Fruit fly (Drosophila melanogaster) whole organism, pupa: ENCODE data around the gene TotF.

Experiments used
- CG10348 ChIP-seq: fragments of 200-800 bp; sonication (Bioruptor generic); IDR thresholded peaks from 2 replicates; pipeline ENCODE4 v1.3.6; 2022; ENCODE audit warnings: missing biosample characterization, missing genetic modification characterization
- CG12605 ChIP-seq: fragments of 200-800 bp; sonication (Bioruptor generic); IDR thresholded peaks from 2 replicates; pipeline ENCODE4 v1.3.6; 2022; ENCODE audit warnings: missing biosample characterization, missing genetic modification characterization
- CG13204 ChIP-seq: fragments of 200-800 bp; sonication (Bioruptor generic); optimal IDR thresholded peaks from 2 replicates; lab custom pipeline; 2018; ENCODE audit warnings: missing biosample characterization, mild to moderate bottlenecking, missing genetic modification characterization, moderate library complexity
- CG14655 ChIP-seq: fragments of 200-800 bp; sonication (Bioruptor generic); optimal IDR thresholded peaks from 3 replicates; lab custom pipeline; 2017; ENCODE audit warnings: mild to moderate bottlenecking, missing biosample characterization, missing genetic modification reagents, missing genetic modification characterization
- CG15710 ChIP-seq: fragments of 200-800 bp; sonication (Bioruptor generic); optimal IDR thresholded peaks from 2 replicates; lab custom pipeline; 2018; ENCODE audit warnings: missing biosample characterization, mild to moderate bottlenecking, missing genetic modification characterization, moderate library complexity
- CG17806 ChIP-seq: fragments of 200-800 bp; sonication (Bioruptor generic); optimal IDR thresholded peaks from 2 replicates; lab custom pipeline; 2018; ENCODE audit warnings: missing biosample characterization, mild to moderate bottlenecking, missing genetic modification characterization, moderate library complexity
- CG32121 ChIP-seq: fragments of 200-800 bp; sonication (Bioruptor generic); IDR thresholded peaks from 2 replicates; pipeline ENCODE4 v1.3.6; 2022; ENCODE audit warnings: missing biosample characterization, missing genetic modification characterization
- CG34367 ChIP-seq: fragments of 200-800 bp; sonication (Bioruptor generic); optimal IDR thresholded peaks from 2 replicates; lab custom pipeline; 2018; ENCODE audit warnings: missing biosample characterization, mild to moderate bottlenecking, missing genetic modification characterization
- CG4496 ChIP-seq: fragments of 200-800 bp; sonication (Bioruptor generic); IDR thresholded peaks from 3 replicates; pipeline ENCODE4 v1.3.6; 2022; ENCODE audit warnings: missing biosample characterization, missing genetic modification characterization
- CG8159 ChIP-seq: fragments of 200-800 bp; sonication (Bioruptor generic); optimal IDR thresholded peaks from 3 replicates; lab custom pipeline; 2018; ENCODE audit warnings: missing biosample characterization, mild to moderate bottlenecking, missing genetic modification characterization, moderate library complexity
- CG8301 ChIP-seq: fragments of 200-800 bp; sonication (Bioruptor generic); optimal IDR thresholded peaks from 2 replicates; lab custom pipeline; 2018; ENCODE audit warnings: missing biosample characterization, mild to moderate bottlenecking, missing genetic modification characterization
- CG9948 ChIP-seq: fragments of 200-800 bp; sonication (Bioruptor generic); optimal IDR thresholded peaks from 2 replicates; lab custom pipeline; 2018; ENCODE audit warnings: missing biosample characterization, mild to moderate bottlenecking, missing genetic modification characterization, moderate library complexity
- D1 ChIP-seq: fragments of 200-800 bp; sonication (Bioruptor generic); optimal IDR thresholded peaks from 2 replicates; lab custom pipeline; 2018; ENCODE audit warnings: missing biosample characterization, mild to moderate bottlenecking, missing genetic modification characterization, moderate library complexity
- EcR ChIP-seq: fragments of 200-800 bp; sonication (Bioruptor generic); optimal IDR thresholded peaks from 3 replicates; lab custom pipeline; 2019; ENCODE audit warnings: missing biosample characterization, missing genetic modification characterization, mild to moderate bottlenecking, moderate library complexity, missing genetic modification reagents
- Ets98B ChIP-seq: fragments of 200-800 bp; sonication (Bioruptor generic); IDR thresholded peaks from 2 replicates; pipeline ENCODE4 v1.3.6; 2022; ENCODE audit warnings: missing biosample characterization, missing genetic modification characterization
- Pif1A ChIP-seq: fragments of 200-800 bp; sonication (Bioruptor generic); optimal IDR thresholded peaks from 3 replicates; lab custom pipeline; 2016; ENCODE audit warnings: missing biosample characterization, missing genetic modification characterization
- Pif1B ChIP-seq: fragments of 200-800 bp; sonication (Bioruptor generic); optimal IDR thresholded peaks from 3 replicates; lab custom pipeline; 2016; ENCODE audit warnings: missing biosample characterization, missing genetic modification characterization
- Snoo ChIP-seq: fragments of 200-800 bp; sonication (Bioruptor generic); optimal IDR thresholded peaks from 3 replicates; lab custom pipeline; 2017; ENCODE audit warnings: missing biosample characterization, mild to moderate bottlenecking, missing genetic modification characterization, inconsistent platforms
- fd96Ca ChIP-seq: fragments of 200-800 bp; sonication (Bioruptor generic); IDR thresholded peaks from 3 replicates; pipeline ENCODE4 v1.3.6; 2022; ENCODE audit warnings: missing biosample characterization, missing genetic modification characterization
- gl ChIP-seq: fragments of 200-800 bp; sonication (Bioruptor generic); optimal IDR thresholded peaks from 2 replicates; lab custom pipeline; 2018; ENCODE audit warnings: missing biosample characterization, mild to moderate bottlenecking, missing genetic modification characterization
- rn ChIP-seq: fragments of 200-800 bp; sonication (Bioruptor generic); IDR thresholded peaks from 2 replicates; pipeline ENCODE4 v1.3.6; 2022; ENCODE audit warnings: missing biosample characterization, missing genetic modification characterization

TotF gene

DNA sequence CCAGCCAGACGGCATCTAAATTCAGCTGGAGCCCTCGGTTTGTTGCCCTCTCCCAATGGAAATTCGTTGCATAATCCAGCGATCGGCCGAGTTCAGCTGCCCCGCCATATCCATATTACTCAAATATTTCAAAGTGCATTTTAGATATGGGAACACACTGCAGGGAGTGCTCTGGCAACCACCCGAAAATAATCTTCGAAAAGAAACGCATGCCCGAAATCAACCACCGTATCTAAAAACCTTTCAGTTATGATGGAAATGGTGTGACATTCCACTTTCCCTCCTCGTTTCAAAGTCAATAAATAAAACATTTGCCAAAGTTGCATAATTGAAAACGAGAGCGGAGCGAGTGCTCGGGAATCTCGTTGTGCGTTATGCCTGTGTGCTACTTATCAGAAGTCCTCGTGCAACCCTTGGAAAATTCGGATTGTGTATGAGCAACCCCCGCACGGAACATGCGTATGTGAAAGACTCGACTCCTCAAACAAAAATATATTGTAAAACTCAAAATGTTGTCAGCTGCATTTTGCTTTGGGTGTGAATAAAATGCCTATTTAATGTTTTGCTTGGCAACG, 9.4 kb downstream of the TotF start:
- TF ChIP-seq CG14655 (GFP tag; lab: Kevin White, UChicago) (no peak), gl (tag; lab: Kevin White, UChicago) (no peak)

- peak; percentile 23; the same call in 1 of the 2 replicates for TF ChIP-seq Ets98B (GFP tag; lab: Robert Waterston, UW)
- TF ChIP-seq fd96Ca (GFP tag; lab: Robert Waterston, UW), result 0 out of 3 replicates have a peak, but pooled peaks have one; percentile 7
- TF ChIP-seq CG4496 (GFP tag; lab: Robert Waterston, UW), result peak; percentile 29; the same call in 1 of the 3 replicates
- peak; percentile 48 for TF ChIP-seq CG8301 (tag; lab: Kevin White, UChicago)
- peak; percentile 58 for TF ChIP-seq CG14655 (GFP tag; lab: Kevin White, UChicago)
- TF ChIP-seq CG15710 (tag; lab: Kevin White, UChicago), result no peak
These were observed 12.7 kb downstream of the TotF start for dm6 chr2L:19899498-19899897.

DNA sequence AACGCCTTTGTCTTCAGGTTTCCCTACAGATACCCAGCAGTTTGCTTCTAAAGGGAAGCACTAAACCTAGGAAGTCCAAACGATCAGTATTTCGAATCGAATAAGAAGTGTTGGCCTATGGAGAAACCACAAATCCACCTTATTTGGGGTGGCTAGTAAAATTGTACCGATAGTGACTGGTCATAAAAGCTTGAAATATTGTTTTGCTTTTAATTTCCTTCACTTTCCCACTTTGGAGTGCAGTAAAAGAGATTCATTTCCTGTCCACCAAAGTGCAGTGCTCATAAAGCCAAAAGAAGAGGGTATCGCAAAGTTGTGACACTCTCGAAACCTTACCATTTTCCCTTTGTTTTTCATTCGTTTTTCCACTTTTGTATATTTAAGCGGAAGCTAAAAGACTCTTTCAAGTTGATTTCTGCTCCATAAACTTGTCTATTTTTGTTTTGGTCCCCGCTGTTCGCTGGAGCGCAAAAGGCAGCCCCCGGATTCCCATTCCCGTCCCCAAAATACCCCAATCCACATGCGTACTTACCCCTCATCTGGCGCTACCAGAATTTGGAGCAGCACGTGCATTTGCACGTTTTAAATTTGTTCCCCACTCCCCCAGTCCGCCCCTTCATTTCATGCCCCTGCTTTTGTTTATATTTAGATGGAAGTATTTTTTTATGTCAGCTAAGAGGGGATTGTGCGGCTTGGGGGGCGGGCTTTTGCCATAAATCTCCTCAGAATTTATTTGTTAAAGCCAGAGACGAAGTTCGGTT, 13.5 kb downstream of the TotF start:
- TF ChIP-seq Pif1B (GFP tag; lab: Kevin White, UChicago) (no peak), Pif1A (GFP tag; lab: Kevin White, UChicago) (no peak), CG14655 (GFP tag; lab: Kevin White, UChicago) (peak; percentile 16), fd96Ca (GFP tag; lab: Robert Waterston, UW) (no peak)

- no peak for TF ChIP-seq CG32121 (GFP tag; lab: Robert Waterston, UW)
- TF ChIP-seq CG12605 (GFP tag; lab: Robert Waterston, UW), result no peak
These were observed 15.2 kb downstream of the TotF start for dm6 chr2L:19897027-19897426.

DNA sequence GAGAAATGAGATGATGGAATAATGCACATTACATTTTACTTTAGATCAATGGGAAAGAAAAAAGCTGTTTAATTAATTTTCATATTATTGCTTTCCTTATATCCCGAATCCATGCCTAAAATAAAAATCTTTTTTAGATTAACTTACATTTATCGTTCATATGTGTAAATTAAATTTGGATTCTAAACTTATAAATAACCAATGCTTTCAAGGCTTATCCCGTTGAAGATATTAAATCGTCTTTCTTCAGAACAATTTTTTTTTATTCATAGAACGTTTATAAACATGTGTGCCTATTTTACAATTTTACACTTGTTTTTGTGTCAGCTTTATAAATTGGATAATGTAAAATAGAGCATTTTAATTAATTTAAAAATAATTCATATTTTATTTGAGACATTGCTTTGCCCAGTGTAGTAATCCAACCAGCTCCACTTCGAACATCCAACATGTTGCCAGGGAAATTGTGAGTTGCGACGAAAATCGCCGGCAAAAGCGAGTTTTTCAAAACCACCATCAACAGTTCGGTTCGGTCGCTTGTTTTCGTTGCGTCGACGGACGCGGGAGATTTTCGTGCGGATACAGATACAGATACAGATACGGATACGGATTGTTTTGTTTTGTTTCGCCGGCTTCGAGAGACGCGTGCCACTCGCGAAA, 16.5 kb downstream of the TotF start:
- TF ChIP-seq CG15710 (tag; lab: Kevin White, UChicago) (peak; percentile 86), CG10348 (GFP tag; lab: Robert Waterston, UW) (no peak), CG32121 (GFP tag; lab: Robert Waterston, UW) (peak; percentile 31; the same call in 1 of the 2 replicates), CG9948 (tag; lab: Kevin White, UChicago) (peak; percentile 87), CG13204 (peak; percentile 42), fd96Ca (GFP tag; lab: Robert Waterston, UW) (peak; percentile 43; the same call in 1 of the 3 replicates), CG34367 (tag; lab: Kevin White, UChicago) (peak; percentile 76), CG8301 (tag; lab: Kevin White, UChicago) (peak; percentile 74), CG8159 (tag; lab: Kevin White, UChicago) (peak; percentile 91), CG17806 (peak; percentile 82), CG12605 (GFP tag; lab: Robert Waterston, UW) (peak; percentile 44; the same call in 1 of the 2 replicates), CG14655 (GFP tag; lab: Kevin White, UChicago) (peak; percentile 94), Ets98B (GFP tag; lab: Robert Waterston, UW) (peak; percentile 32; the same call in 1 of the 2 replicates), gl (tag; lab: Kevin White, UChicago) (peak; percentile 26), CG4496 (GFP tag; lab: Robert Waterston, UW) (no peak; the same call in 1 of the 3 replicates), Snoo (tag; lab: Kevin White, UChicago) (peak; percentile 75), rn (GFP tag; lab: Robert Waterston, UW) (no peak), Pif1A (GFP tag; lab: Kevin White, UChicago) (peak; percentile 76), EcR (GFP tag; lab: Kevin White, UChicago) (no peak), Pif1B (GFP tag; lab: Kevin White, UChicago) (peak; percentile 75), D1 (tag; lab: Kevin White, UChicago) (peak; percentile 86)

DNA sequence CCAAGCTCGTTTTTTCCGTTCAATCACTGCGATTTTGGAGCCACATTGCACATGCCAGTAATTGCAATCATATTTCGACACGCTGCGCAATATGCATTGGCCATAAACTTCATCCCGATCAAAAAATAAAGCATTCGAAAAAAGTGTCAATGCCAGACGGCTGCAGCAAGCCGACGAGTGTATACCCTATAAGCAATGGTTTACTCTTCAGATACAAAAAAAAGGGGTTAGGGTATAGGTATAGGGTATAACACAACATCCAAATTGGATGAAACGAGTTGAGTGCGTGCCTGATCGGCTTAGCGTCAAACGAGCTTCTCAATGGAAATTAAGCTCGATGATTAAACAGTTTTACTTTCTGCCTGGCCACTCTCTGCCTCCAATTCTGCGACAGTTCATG, 17.4 kb downstream of the TotF start:
- TF ChIP-seq EcR (GFP tag; lab: Kevin White, UChicago), result no peak
- TF ChIP-seq gl (tag; lab: Kevin White, UChicago), result no peak
- TF ChIP-seq CG17806, result peak; percentile 32
- TF ChIP-seq CG32121 (GFP tag; lab: Robert Waterston, UW), result peak; percentile 10; the same call in 1 of the 2 replicates
- no peak for TF ChIP-seq CG14655 (GFP tag; lab: Kevin White, UChicago)
- TF ChIP-seq CG8301 (tag; lab: Kevin White, UChicago), result peak; percentile 7
- peak; percentile 13 for TF ChIP-seq CG9948 (tag; lab: Kevin White, UChicago)
- no peak for TF ChIP-seq rn (GFP tag; lab: Robert Waterston, UW)
